Worm (Caenorhabditis elegans) whole organism, late embryonic: Measurements from ENCODE around the gene dhs-25.

ENCODE experiments used
- C08G9.2 ChIP-seq: sonication (generic microtip); optimal IDR thresholded peaks from 2 replicates; lab custom pipeline; 2016; ENCODE audit warnings: mild to moderate bottlenecking, missing genetic modification characterization, moderate library complexity, missing compliant biosample characterization
- F13H6.1 ChIP-seq: sonication (generic microtip); optimal IDR thresholded peaks from 2 replicates; lab custom pipeline; 2016; ENCODE audit warnings: missing genetic modification characterization, missing compliant biosample characterization
- T23F11.4 ChIP-seq: fragments of 200-800 bp; sonication (Bioruptor generic); optimal IDR thresholded peaks from 2 replicates; lab custom pipeline; 2018; ENCODE audit warnings: mild to moderate bottlenecking, missing genetic modification characterization, missing compliant biosample characterization
- Y22D7AL.16 ChIP-seq: sonication (generic microtip); optimal IDR thresholded peaks from 2 replicates; lab custom pipeline; 2016; ENCODE audit warnings: missing genetic modification characterization, missing compliant biosample characterization
- ahr-1 ChIP-seq: sonication (generic microtip); optimal IDR thresholded peaks from 2 replicates; lab custom pipeline; 2016; ENCODE audit warnings: missing genetic modification characterization, missing compliant biosample characterization
- ama-1 ChIP-seq: fragments of 150-350 bp; optimal IDR thresholded peaks from 2 replicates; lab custom pipeline; 2014
- ceh-14 ChIP-seq: sonication (generic microtip); optimal IDR thresholded peaks from 2 replicates; lab custom pipeline; 2016; ENCODE audit warnings: missing genotype, missing genetic modification characterization, missing compliant biosample characterization
- ceh-2 ChIP-seq: sonication (generic microtip); optimal IDR thresholded peaks from 2 replicates; lab custom pipeline; 2016; ENCODE audit warnings: missing genotype, missing genetic modification characterization, missing compliant biosample characterization
- ceh-22 ChIP-seq: sonication (generic microtip); optimal IDR thresholded peaks from 2 replicates; lab custom pipeline; 2017; ENCODE audit warnings: missing biosample characterization, missing genetic modification characterization
- ceh-24 ChIP-seq: sonication (generic microtip); optimal IDR thresholded peaks from 2 replicates; lab custom pipeline; 2016; ENCODE audit warnings: mild to moderate bottlenecking, missing genetic modification characterization, missing compliant biosample characterization
- ceh-30 ChIP-seq: fragments of 150-350 bp; optimal IDR thresholded peaks from 2 replicates; lab custom pipeline; 2014; ENCODE audit warnings: missing biosample characterization, missing genetic modification characterization
- ceh-31 ChIP-seq: sonication (generic microtip); optimal IDR thresholded peaks from 2 replicates; lab custom pipeline; 2016; ENCODE audit warnings: missing genetic modification characterization, missing compliant biosample characterization
- ceh-45 ChIP-seq: fragments of 200-800 bp; sonication (Bioruptor generic); IDR thresholded peaks from 2 replicates; pipeline ENCODE4 v1.3.6; 2022; ENCODE audit warnings: missing genetic modification reagents, missing genetic modification characterization, missing compliant biosample characterization
- ceh-48 ChIP-seq: sonication (generic microtip); optimal IDR thresholded peaks from 2 replicates; lab custom pipeline; 2016; ENCODE audit warnings: missing genetic modification characterization, inconsistent platforms, missing compliant biosample characterization
- ceh-6 ChIP-seq: fragments of 200-800 bp; sonication (Bioruptor generic); optimal IDR thresholded peaks from 2 replicates; lab custom pipeline; 2018; ENCODE audit warnings: mild to moderate bottlenecking, missing genetic modification characterization, missing compliant biosample characterization
- ceh-9 ChIP-seq: sonication (generic microtip); optimal IDR thresholded peaks from 2 replicates; lab custom pipeline; 2016; ENCODE audit warnings: mild to moderate bottlenecking, missing genetic modification characterization, inconsistent platforms, missing compliant biosample characterization
- che-1 ChIP-seq: sonication (generic microtip); optimal IDR thresholded peaks from 2 replicates; lab custom pipeline; 2016; ENCODE audit warnings: mild to moderate bottlenecking, missing genetic modification characterization, missing compliant biosample characterization
- dmd-4 ChIP-seq: sonication (generic microtip); optimal IDR thresholded peaks from 2 replicates; lab custom pipeline; 2016; ENCODE audit warnings: borderline replicate concordance, missing genetic modification characterization, missing compliant biosample characterization
- dve-1 ChIP-seq: sonication (generic microtip); optimal IDR thresholded peaks from 2 replicates; lab custom pipeline; 2017; ENCODE audit warnings: antibody characterized with exemption, mild to moderate bottlenecking, missing genetic modification characterization, missing compliant biosample characterization
- elt-2 ChIP-seq: sonication (generic microtip); optimal IDR thresholded peaks from 2 replicates; lab custom pipeline; 2016; ENCODE audit warnings: missing genetic modification reagents, missing genetic modification characterization, missing compliant biosample characterization
- elt-4 ChIP-seq: sonication (generic microtip); optimal IDR thresholded peaks from 2 replicates; lab custom pipeline; 2016; ENCODE audit warnings: missing genetic modification characterization, missing compliant biosample characterization
- eyg-1 ChIP-seq: sonication (generic microtip); optimal IDR thresholded peaks from 2 replicates; lab custom pipeline; 2016; ENCODE audit warnings: missing genotype, missing genetic modification characterization, missing compliant biosample characterization
- fax-1 ChIP-seq: sonication (generic microtip); optimal IDR thresholded peaks from 2 replicates; lab custom pipeline; 2016; ENCODE audit warnings: missing genotype, missing genetic modification characterization, missing compliant biosample characterization
- gmeb-2 ChIP-seq: sonication (generic microtip); optimal IDR thresholded peaks from 2 replicates; lab custom pipeline; 2016; ENCODE audit warnings: missing genetic modification characterization, inconsistent platforms, missing compliant biosample characterization
- hlh-13 ChIP-seq: fragments of 200-800 bp; sonication (Bioruptor generic); optimal IDR thresholded peaks from 2 replicates; lab custom pipeline; 2018; ENCODE audit warnings: mild to moderate bottlenecking, missing genetic modification characterization, missing compliant biosample characterization
- hlh-8 ChIP-seq: sonication (generic microtip); optimal IDR thresholded peaks from 2 replicates; lab custom pipeline; 2016; ENCODE audit warnings: missing genotype, missing genetic modification characterization, missing compliant biosample characterization
- lin-11 ChIP-seq: fragments of 200-800 bp; sonication (Bioruptor generic); optimal IDR thresholded peaks from 2 replicates; lab custom pipeline; 2018; ENCODE audit warnings: mild to moderate bottlenecking, missing genetic modification characterization, missing compliant biosample characterization
- mec-3 ChIP-seq: sonication (generic microtip); optimal IDR thresholded peaks from 2 replicates; lab custom pipeline; 2016; ENCODE audit warnings: borderline replicate concordance, missing genetic modification characterization, missing compliant biosample characterization
- nfya-1 ChIP-seq: sonication (generic microtip); optimal IDR thresholded peaks from 2 replicates; lab custom pipeline; 2017; ENCODE audit warnings: missing genetic modification characterization, mild to moderate bottlenecking, missing compliant biosample characterization, antibody characterized with exemption, moderate library complexity
- nhr-11 ChIP-seq: fragments of 150-350 bp; optimal IDR thresholded peaks from 2 replicates; lab custom pipeline; 2014; ENCODE audit warnings: missing biosample characterization, missing genetic modification characterization
- nhr-232 ChIP-seq: sonication (generic microtip); optimal IDR thresholded peaks from 2 replicates; lab custom pipeline; 2016; ENCODE audit warnings: missing genetic modification characterization, missing compliant biosample characterization
- pag-3 ChIP-seq: sonication (generic microtip); optimal IDR thresholded peaks from 2 replicates; lab custom pipeline; 2016; ENCODE audit warnings: missing compliant biosample characterization, missing genetic modification characterization, borderline replicate concordance
- pax-1 ChIP-seq: fragments of 150-350 bp; optimal IDR thresholded peaks from 2 replicates; lab custom pipeline; 2014; ENCODE audit warnings: missing biosample characterization, missing genetic modification characterization
- pha-4 ChIP-seq: fragments of 150-350 bp; optimal IDR thresholded peaks from 2 replicates; lab custom pipeline; 2018; ENCODE audit warnings: missing biosample characterization, missing genetic modification reagents, missing genetic modification characterization
- pqm-1 ChIP-seq: sonication (generic microtip); optimal IDR thresholded peaks from 2 replicates; lab custom pipeline; 2016; ENCODE audit warnings: missing genetic modification characterization, missing compliant biosample characterization
- pros-1 ChIP-seq: fragments of 150-350 bp; optimal IDR thresholded peaks from 2 replicates; lab custom pipeline; 2014; ENCODE audit warnings: missing biosample characterization, missing genetic modification reagents, missing genetic modification characterization
- rnt-1 ChIP-seq: sonication (generic microtip); optimal IDR thresholded peaks from 2 replicates; lab custom pipeline; 2016; ENCODE audit warnings: missing genetic modification characterization, missing compliant biosample characterization
- sox-2 ChIP-seq: fragments of 200-800 bp; sonication (Bioruptor generic); IDR thresholded peaks from 2 replicates; pipeline ENCODE4 v1.3.6; 2022; ENCODE audit warnings: missing genetic modification reagents, missing genetic modification characterization, missing compliant biosample characterization
- sox-4 ChIP-seq: sonication (generic microtip); optimal IDR thresholded peaks from 2 replicates; lab custom pipeline; 2017; ENCODE audit warnings: mild to moderate bottlenecking, missing genetic modification characterization, inconsistent platforms, missing compliant biosample characterization
- syd-9 ChIP-seq: sonication (generic microtip); optimal IDR thresholded peaks from 2 replicates; lab custom pipeline; 2016; ENCODE audit warnings: mild to moderate bottlenecking, missing genetic modification characterization, moderate library complexity, missing compliant biosample characterization
- tbx-2 ChIP-seq: sonication (generic microtip); optimal IDR thresholded peaks from 2 replicates; lab custom pipeline; 2016; ENCODE audit warnings: missing genetic modification characterization, missing compliant biosample characterization
- tbx-7 ChIP-seq: sonication (generic microtip); optimal IDR thresholded peaks from 2 replicates; lab custom pipeline; 2016; ENCODE audit warnings: missing genotype, missing genetic modification characterization, missing compliant biosample characterization
- unc-3 ChIP-seq, 2 experiments: fragments of 200-800 bp in 1 of 2; sonication (Bioruptor generic) in 1 of 2; sonication (generic microtip) in 1 of 2; conservative IDR thresholded peaks in 1 of 2; optimal IDR thresholded peaks in 1 of 2; 2 replicates each; pipeline versions ENCODE4 v1.3.6 to Lab custom; 2016 to 2022; ENCODE audit warnings: missing compliant biosample characterization in 2 of 2, missing genetic modification characterization in 2 of 2, missing genetic modification reagents in 1 of 2
- unc-42 ChIP-seq: sonication (generic microtip); optimal IDR thresholded peaks from 2 replicates; lab custom pipeline; 2016; ENCODE audit warnings: missing genotype, missing genetic modification characterization, missing compliant biosample characterization
- unc-86 ChIP-seq: sonication (generic microtip); optimal IDR thresholded peaks from 2 replicates; lab custom pipeline; 2016; ENCODE audit warnings: missing genetic modification characterization, missing compliant biosample characterization
- zip-5 ChIP-seq: sonication (generic microtip); optimal IDR thresholded peaks from 2 replicates; lab custom pipeline; 2016; ENCODE audit warnings: missing genetic modification characterization, missing compliant biosample characterization
- ztf-16 ChIP-seq: sonication (generic microtip); optimal IDR thresholded peaks from 2 replicates; lab custom pipeline; 2017; ENCODE audit warnings: missing genetic modification characterization, missing compliant biosample characterization

dhs-25 gene

DNA sequence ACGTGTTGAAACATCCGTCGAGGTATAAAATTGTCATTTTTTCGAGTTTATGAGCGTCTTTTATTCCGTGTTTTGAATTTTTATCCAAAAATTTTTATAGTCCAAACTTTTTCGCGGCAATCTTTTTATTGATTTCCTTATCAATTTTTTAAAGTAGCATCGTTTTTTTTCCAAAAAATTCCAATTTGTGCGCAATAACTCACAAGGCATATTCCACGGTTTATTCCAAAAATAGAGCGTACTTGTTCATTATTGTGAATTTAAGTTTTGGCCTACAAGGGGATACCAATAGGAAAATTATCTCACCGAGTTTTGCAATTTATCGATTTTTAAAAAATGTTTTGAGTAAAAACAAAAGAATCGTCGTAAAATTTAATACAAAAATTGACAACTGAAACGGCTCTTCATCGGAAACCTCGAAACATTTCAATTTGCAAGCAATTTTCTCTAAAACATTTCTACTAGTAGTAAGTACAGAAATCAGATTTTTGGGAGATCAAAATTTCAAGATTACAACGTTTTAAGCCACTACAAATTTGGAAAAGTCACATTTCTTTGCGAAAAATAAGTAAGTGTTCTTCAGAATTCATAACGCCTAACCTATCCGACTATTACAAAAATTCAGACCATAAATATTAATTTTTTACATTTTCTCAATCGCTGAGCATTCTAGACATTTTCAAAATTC, 42.6 kb upstream of the dhs-25 start:
- TF ChIP-seq Y22D7AL.16 (tag; lab: Kevin White, UChicago) (peak; percentile 3), ztf-16 (no peak)
- TF ChIP-seq, all 69 proteins: peak for 1

ce11 chrX:1445696-1446095, 40.6 kb upstream of the dhs-25 start:
- TF ChIP-seq ama-1 (lab: Kevin White, UChicago) (peak; percentile 2), nfya-1 (tag; lab: Kevin White, UChicago) (no peak)

ce11 chrX:1446593-1447141, 39.7 kb upstream of the dhs-25 start, which contains the start of gene zfp-3:
Gene zfp-3 (minus strand): TSS chrX:1446643.
- no peak for TF ChIP-seq unc-3 (GFP tag; conservative IDR thresholded peaks at IDR 0.05; lab: Robert Waterston, UW)
- no peak for TF ChIP-seq unc-3 (tag; optimal IDR thresholded peaks at IDR 0.05; lab: Kevin White, UChicago)
- peak; percentile 25 for TF ChIP-seq unc-86 (tag; lab: Kevin White, UChicago)
- no peak for TF ChIP-seq sox-4 (tag; lab: Kevin White, UChicago)
- TF ChIP-seq nfya-1 (tag; lab: Kevin White, UChicago): peak; percentile 95
- no peak for TF ChIP-seq zip-5 (tag; lab: Kevin White, UChicago)
- TF ChIP-seq ceh-2: peak; percentile 23
- no peak for TF ChIP-seq tbx-7 (tag; lab: Kevin White, UChicago)
- no peak for TF ChIP-seq sox-2 (GFP tag; lab: Robert Waterston, UW)
- TF ChIP-seq nhr-232 (tag; lab: Kevin White, UChicago): peak; percentile 25
- no peak for TF ChIP-seq ceh-24
- peak; percentile 42 for TF ChIP-seq syd-9 (tag; lab: Kevin White, UChicago)
- TF ChIP-seq ceh-45: no peak
- peak; percentile 75 for TF ChIP-seq pros-1 (tag; lab: Kevin White, UChicago)
- peak; percentile 54 for TF ChIP-seq ceh-30 (tag; lab: Kevin White, UChicago)
- TF ChIP-seq pha-4 (tag; lab: Kevin White, UChicago): no peak
- TF ChIP-seq che-1 (tag; lab: Kevin White, UChicago): no peak
- peak; percentile 38 for TF ChIP-seq C08G9.2
- peak; percentile 91 for TF ChIP-seq dve-1 (tag; lab: Kevin White, UChicago)
- peak; percentile 32 for TF ChIP-seq hlh-8 (tag; lab: Kevin White, UChicago)
- peak; percentile 76 for TF ChIP-seq unc-42
- peak; percentile 40 for TF ChIP-seq dmd-4 (tag; lab: Kevin White, UChicago)
- peak; percentile 53 for TF ChIP-seq pax-1 (tag; lab: Kevin White, UChicago)
- TF ChIP-seq ceh-22 (tag; lab: Kevin White, UChicago): no peak
- peak; percentile 90 for TF ChIP-seq ceh-31 (tag; lab: Kevin White, UChicago)
- peak; percentile 79 for TF ChIP-seq tbx-2 (tag; lab: Kevin White, UChicago)
- no peak for TF ChIP-seq mec-3 (tag; lab: Kevin White, UChicago)
- TF ChIP-seq rnt-1 (tag; lab: Kevin White, UChicago): peak; percentile 67
- no peak for TF ChIP-seq gmeb-2
- no peak for TF ChIP-seq eyg-1 (tag; lab: Kevin White, UChicago)
- no peak for TF ChIP-seq T23F11.4 (GFP tag; lab: Kevin White, UChicago)
- peak; percentile 83 for TF ChIP-seq ceh-48 (tag; lab: Kevin White, UChicago)
- TF ChIP-seq ceh-9 (tag; lab: Kevin White, UChicago): no peak
- TF ChIP-seq fax-1 (tag; lab: Kevin White, UChicago): no peak
- peak; percentile 82 for TF ChIP-seq F13H6.1 (tag; lab: Kevin White, UChicago)
- no peak for TF ChIP-seq pag-3 (tag; lab: Kevin White, UChicago)
- no peak for TF ChIP-seq ahr-1 (tag; lab: Kevin White, UChicago)
- peak; percentile 3 for TF ChIP-seq elt-2 (tag; lab: Kevin White, UChicago)
- no peak for TF ChIP-seq lin-11
- TF ChIP-seq ceh-6: no peak
- peak; percentile 67 for TF ChIP-seq pqm-1 (tag; lab: Kevin White, UChicago)
- TF ChIP-seq elt-4 (tag; lab: Kevin White, UChicago): no peak
- no peak for TF ChIP-seq nhr-11 (tag; lab: Kevin White, UChicago)
- peak; percentile 64 for TF ChIP-seq ceh-14
- no peak for TF ChIP-seq hlh-13 (GFP tag; lab: Kevin White, UChicago)
